Fruit fly (Drosophila melanogaster) whole organism, embryonic: Measurements from ENCODE around the gene CG12182.
A peak's percentile ranks its signal among the peaks of the same experiment; 100 is the strongest.

Source experiments
- Asciz ChIP-seq: fragments of 200-800 bp; sonication (Bioruptor generic); optimal IDR thresholded peaks from 2 replicates; lab custom pipeline; 2017; ENCODE audit warnings: missing biosample characterization, mild to moderate bottlenecking, missing genetic modification characterization, missing genetic modification reagents
- BtbVII ChIP-seq: fragments of 200-800 bp; sonication (Bioruptor generic); optimal IDR thresholded peaks from 3 replicates; lab custom pipeline; 2017; ENCODE audit warnings: missing biosample characterization, mild to moderate bottlenecking, missing genetic modification characterization
- CG10209 ChIP-seq: fragments of 200-800 bp; sonication (Bioruptor generic); optimal IDR thresholded peaks from 3 replicates; lab custom pipeline; 2017; ENCODE audit warnings: missing biosample characterization, mild to moderate bottlenecking, missing genetic modification characterization, missing genetic modification reagents
- CG10321 ChIP-seq: fragments of 200-800 bp; sonication (Bioruptor generic); IDR thresholded peaks from 2 replicates; pipeline ENCODE4 v1.3.6; 2022; ENCODE audit warnings: missing biosample characterization, missing genetic modification characterization
- CG10366 ChIP-seq: fragments of 200-800 bp; sonication (Bioruptor generic); IDR thresholded peaks from 2 replicates; pipeline ENCODE4 v1.3.6; 2022; ENCODE audit warnings: missing biosample characterization, missing genetic modification characterization
- CG10543 ChIP-seq: fragments of 200-800 bp; sonication (Bioruptor generic); optimal IDR thresholded peaks from 3 replicates; lab custom pipeline; 2017; ENCODE audit warnings: missing biosample characterization, mild to moderate bottlenecking, missing genetic modification characterization, moderate library complexity
- CG13624 ChIP-seq: fragments of 200-800 bp; sonication (Bioruptor generic); optimal IDR thresholded peaks from 2 replicates; lab custom pipeline; 2016; ENCODE audit warnings: missing biosample characterization, missing genetic modification characterization
- CG15269 ChIP-seq: fragments of 200-800 bp; sonication (Bioruptor generic); optimal IDR thresholded peaks from 2 replicates; lab custom pipeline; 2018; ENCODE audit warnings: missing biosample characterization, mild to moderate bottlenecking, missing genetic modification characterization, moderate library complexity
- CG17359 ChIP-seq: fragments of 200-800 bp; sonication (Bioruptor generic); optimal IDR thresholded peaks from 3 replicates; lab custom pipeline; 2018; ENCODE audit warnings: missing biosample characterization, mild to moderate bottlenecking, missing genetic modification characterization, moderate library complexity
- CG2116 ChIP-seq: fragments of 200-800 bp; sonication (Bioruptor generic); optimal IDR thresholded peaks from 3 replicates; lab custom pipeline; 2018; ENCODE audit warnings: missing biosample characterization, mild to moderate bottlenecking, missing genetic modification characterization
- CG30403 ChIP-seq: fragments of 200-800 bp; sonication (Bioruptor generic); optimal IDR thresholded peaks from 3 replicates; lab custom pipeline; 2016; ENCODE audit warnings: missing biosample characterization, missing genetic modification characterization
- CG30431 ChIP-seq: fragments of 200-800 bp; sonication (Bioruptor generic); optimal IDR thresholded peaks from 2 replicates; lab custom pipeline; 2017; ENCODE audit warnings: missing biosample characterization, missing genetic modification characterization
- CG3065 ChIP-seq: fragments of 200-800 bp; sonication (Bioruptor generic); optimal IDR thresholded peaks from 2 replicates; lab custom pipeline; 2016; ENCODE audit warnings: missing biosample characterization, missing genetic modification characterization
- CG31388 ChIP-seq: fragments of 200-800 bp; sonication (Bioruptor generic); optimal IDR thresholded peaks from 2 replicates; lab custom pipeline; 2016; ENCODE audit warnings: missing biosample characterization, missing genetic modification characterization
- CG34224 ChIP-seq: fragments of 200-800 bp; sonication (Bioruptor generic); IDR thresholded peaks from 3 replicates; pipeline ENCODE4 v1.3.6; 2022; ENCODE audit warnings: missing biosample characterization, missing genetic modification characterization; ENCODE audit not compliant: partially characterized antibody
- CG42726 ChIP-seq: fragments of 200-800 bp; sonication (Bioruptor generic); IDR thresholded peaks from 2 replicates; pipeline ENCODE4 v1.3.6; 2022; ENCODE audit warnings: missing biosample characterization, missing genetic modification characterization; ENCODE audit not compliant: partially characterized antibody
- CG7357 ChIP-seq: fragments of 200-800 bp; sonication (Bioruptor generic); IDR thresholded peaks from 3 replicates; pipeline ENCODE4 v1.3.6; 2022; ENCODE audit warnings: missing biosample characterization, missing genetic modification characterization
- CG8281 ChIP-seq: fragments of 200-800 bp; sonication (Bioruptor generic); optimal IDR thresholded peaks from 2 replicates; lab custom pipeline; 2018; ENCODE audit warnings: missing biosample characterization, mild to moderate bottlenecking, missing genetic modification characterization, moderate library complexity
- D19B ChIP-seq: fragments of 200-800 bp; sonication (Bioruptor generic); optimal IDR thresholded peaks from 2 replicates; lab custom pipeline; 2017; ENCODE audit warnings: missing biosample characterization, mild to moderate bottlenecking, missing genetic modification characterization
- Dll ChIP-seq: fragments of 200-800 bp; sonication (Bioruptor generic); IDR thresholded peaks from 4 replicates; pipeline ENCODE4 v1.3.6; 2022; ENCODE audit warnings: missing biosample characterization, missing genetic modification characterization; ENCODE audit not compliant: partially characterized antibody
- Dref ChIP-seq: fragments of 200-800 bp; sonication (Bioruptor generic); IDR thresholded peaks from 2 replicates; pipeline ENCODE4 v1.3.6; 2022; ENCODE audit warnings: missing biosample characterization, missing genetic modification characterization
- Ets97D ChIP-seq: fragments of 200-800 bp; sonication (Bioruptor generic); optimal IDR thresholded peaks from 3 replicates; lab custom pipeline; 2016; ENCODE audit warnings: missing biosample characterization, missing genetic modification characterization
- Fer1 ChIP-seq: fragments of 200-800 bp; sonication (Bioruptor generic); optimal IDR thresholded peaks from 2 replicates; lab custom pipeline; 2017; ENCODE audit warnings: missing biosample characterization, mild to moderate bottlenecking, missing genetic modification characterization
- Fer2 ChIP-seq: fragments of 200-800 bp; sonication (Bioruptor generic); optimal IDR thresholded peaks from 2 replicates; lab custom pipeline; 2018; ENCODE audit warnings: missing biosample characterization, mild to moderate bottlenecking, missing genetic modification characterization, moderate library complexity
- Gug ChIP-seq: fragments of 200-800 bp; sonication (Bioruptor generic); IDR thresholded peaks from 4 replicates; pipeline ENCODE4 v1.3.6; 2022; ENCODE audit warnings: missing biosample characterization, missing genetic modification characterization
- HLH3B ChIP-seq: fragments of 200-800 bp; sonication (Bioruptor generic); IDR thresholded peaks from 2 replicates; pipeline ENCODE4 v1.3.6; 2022; ENCODE audit warnings: missing biosample characterization, missing genetic modification characterization
- Mad ChIP-seq: fragments of 200-800 bp; sonication (Bioruptor generic); optimal IDR thresholded peaks from 2 replicates; lab custom pipeline; 2016; ENCODE audit warnings: missing biosample characterization, missing genetic modification characterization
- Nf-YC ChIP-seq: fragments of 200-800 bp; optimal IDR thresholded peaks from 3 replicates; lab custom pipeline; 2019; ENCODE audit warnings: missing biosample characterization, mild to moderate bottlenecking, missing genetic modification characterization, moderate library complexity
- Sry-β ChIP-seq: fragments of 200-800 bp; sonication (Bioruptor generic); optimal IDR thresholded peaks from 2 replicates; lab custom pipeline; 2018; ENCODE audit warnings: missing biosample characterization, mild to moderate bottlenecking, missing genetic modification characterization, moderate library complexity
- TFAM ChIP-seq: fragments of 200-800 bp; sonication (Bioruptor generic); optimal IDR thresholded peaks from 2 replicates; lab custom pipeline; 2017; ENCODE audit warnings: missing biosample characterization, missing genetic modification characterization, inconsistent platforms
- amos ChIP-seq: fragments of 200-800 bp; sonication (Bioruptor generic); IDR thresholded peaks from 2 replicates; pipeline ENCODE4 v1.3.6; 2022; ENCODE audit warnings: missing biosample characterization, missing genetic modification characterization; ENCODE audit not compliant: partially characterized antibody
- az2 ChIP-seq: fragments of 200-800 bp; sonication (Bioruptor generic); optimal IDR thresholded peaks from 3 replicates; lab custom pipeline; 2016; ENCODE audit warnings: missing biosample characterization, missing genetic modification characterization
- bsh ChIP-seq, 2 experiments: fragments of 200-800 bp; sonication (Bioruptor generic); optimal IDR thresholded peaks; 2 replicates each; lab custom pipeline; 2017 to 2018; ENCODE audit warnings: mild to moderate bottlenecking in 2 of 2, missing biosample characterization in 2 of 2, missing genetic modification characterization in 2 of 2, moderate library complexity in 1 of 2
- gce ChIP-seq: fragments of 200-800 bp; sonication (Bioruptor generic); IDR thresholded peaks from 3 replicates; pipeline ENCODE4 v1.3.6; 2022; ENCODE audit warnings: missing biosample characterization, missing genetic modification characterization
- klu ChIP-seq: fragments of 200-800 bp; sonication (Bioruptor generic); IDR thresholded peaks from 2 replicates; pipeline ENCODE4 v1.3.6; 2022; ENCODE audit warnings: missing biosample characterization, missing genetic modification characterization
- nerfin-2 ChIP-seq: fragments of 200-800 bp; sonication (Bioruptor generic); IDR thresholded peaks from 2 replicates; pipeline ENCODE4 v1.3.6; 2022; ENCODE audit warnings: missing biosample characterization, missing genetic modification characterization; ENCODE audit not compliant: partially characterized antibody
- nmo ChIP-seq: fragments of 200-800 bp; sonication (Bioruptor generic); optimal IDR thresholded peaks from 2 replicates; lab custom pipeline; 2018; ENCODE audit warnings: missing biosample characterization, mild to moderate bottlenecking, missing genetic modification characterization, moderate library complexity
- nom ChIP-seq: fragments of 200-800 bp; sonication (Bioruptor generic); optimal IDR thresholded peaks from 2 replicates; lab custom pipeline; 2017; ENCODE audit warnings: missing biosample characterization, missing genetic modification characterization, mild to moderate bottlenecking, moderate library complexity, missing genetic modification reagents
- pita ChIP-seq: fragments of 200-800 bp; sonication (Bioruptor generic); optimal IDR thresholded peaks from 2 replicates; lab custom pipeline; 2017; ENCODE audit warnings: missing biosample characterization, mild to moderate bottlenecking, missing genetic modification characterization
- pum ChIP-seq: fragments of 200-800 bp; sonication (Bioruptor generic); optimal IDR thresholded peaks from 2 replicates; lab custom pipeline; 2016; ENCODE audit warnings: missing biosample characterization, missing genetic modification characterization
- salm ChIP-seq: fragments of 200-800 bp; sonication (Bioruptor generic); optimal IDR thresholded peaks from 2 replicates; lab custom pipeline; 2018; ENCODE audit warnings: missing biosample characterization, mild to moderate bottlenecking, missing genetic modification characterization
- slp2 ChIP-seq: fragments of 200-800 bp; sonication (Bioruptor generic); optimal IDR thresholded peaks from 2 replicates; lab custom pipeline; 2016; ENCODE audit warnings: missing biosample characterization, missing genetic modification characterization
- so ChIP-seq: fragments of 200-800 bp; sonication (Bioruptor generic); IDR thresholded peaks from 3 replicates; pipeline ENCODE4 v1.3.6; 2022; ENCODE audit warnings: missing biosample characterization, missing genetic modification characterization
- sug ChIP-seq: fragments of 200-800 bp; optimal IDR thresholded peaks from 2 replicates; lab custom pipeline; 2019; ENCODE audit warnings: missing biosample characterization, mild to moderate bottlenecking, missing genetic modification characterization, moderate library complexity
- tx ChIP-seq: fragments of 200-800 bp; sonication (Bioruptor generic); optimal IDR thresholded peaks from 2 replicates; lab custom pipeline; 2016; ENCODE audit warnings: missing biosample characterization, missing genetic modification characterization
- vvl ChIP-seq: fragments of 200-800 bp; sonication (Bioruptor generic); IDR thresholded peaks from 2 replicates; pipeline ENCODE4 v1.3.6; 2022; ENCODE audit warnings: missing biosample characterization, missing genetic modification characterization
- zen2 ChIP-seq: fragments of 200-800 bp; sonication (Bioruptor generic); IDR thresholded peaks from 3 replicates; pipeline ENCODE4 v1.3.6; 2022; ENCODE audit warnings: missing biosample characterization, missing genetic modification characterization; ENCODE audit not compliant: partially characterized antibody

The CG12182 gene

DNA sequence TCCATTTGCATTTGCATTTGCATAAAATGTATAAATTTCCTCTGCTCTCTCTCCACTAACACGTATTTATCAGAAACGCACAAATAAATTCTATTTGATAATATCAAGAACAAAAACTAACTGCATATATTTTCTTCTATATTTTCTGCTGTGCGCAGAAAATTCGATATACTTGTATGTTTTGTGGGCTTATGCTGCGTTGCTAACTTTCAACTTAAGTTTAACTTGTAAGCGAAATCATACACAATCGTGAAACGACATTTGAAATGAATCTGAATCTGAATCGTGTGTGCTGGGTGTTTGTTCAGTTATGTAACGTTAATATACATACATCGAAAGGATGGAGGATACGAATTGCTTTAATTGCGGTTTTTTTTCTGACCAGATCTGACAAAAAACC lies 43.7 kb downstream of the CG12182 start:
- no peak for TF ChIP-seq Nf-YC
- TF ChIP-seq TFAM (GFP tag; lab: Kevin White, UChicago): no peak
- no peak for TF ChIP-seq gce (GFP tag; lab: Robert Waterston, UW)
- TF ChIP-seq CG30431: no peak
- no peak for TF ChIP-seq CG10321 (GFP tag; lab: Robert Waterston, UW)

DNA sequence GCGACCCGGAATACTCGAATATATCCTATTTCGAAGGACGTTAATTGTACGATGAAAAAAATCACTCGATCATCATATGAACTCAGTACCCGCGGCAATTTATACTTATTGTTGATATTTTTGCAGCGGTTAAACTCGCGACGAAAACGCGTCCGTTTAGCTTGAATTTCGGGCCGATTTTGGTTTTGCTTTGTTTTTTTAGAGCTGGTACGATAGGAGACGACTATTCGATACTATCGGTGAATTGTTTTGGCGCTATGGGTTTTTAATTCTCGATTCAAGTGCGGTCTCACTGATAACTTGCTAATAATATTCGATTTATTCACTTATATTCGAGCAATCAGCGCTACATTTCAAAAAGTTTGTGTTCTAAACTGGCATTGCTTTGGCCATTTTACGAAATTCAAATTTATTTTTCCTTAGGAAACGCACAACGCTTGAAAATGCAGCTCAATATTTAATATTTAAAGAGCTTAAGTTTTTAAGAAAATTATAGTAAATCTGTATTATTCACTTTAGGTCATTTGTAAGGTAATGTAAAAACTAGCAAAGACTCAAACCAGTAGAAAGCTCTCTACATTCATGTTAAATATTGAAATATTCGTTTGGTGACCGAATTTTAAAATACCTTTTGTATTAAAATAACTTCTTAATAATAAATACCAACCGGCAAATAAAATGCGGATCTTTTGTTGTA lies 45.1 kb downstream of the CG12182 start, which contains the start of gene Spn:
TSS of gene Spn (minus strand) at position 175 of the 697 bp plus-strand sequence.
- peak; percentile 54 for TF ChIP-seq Sry-β (GFP tag; lab: Kevin White, UChicago)
- TF ChIP-seq CG8281 (tag; lab: Kevin White, UChicago): no peak
- peak; percentile 0 for TF ChIP-seq CG17359 (tag; lab: Kevin White, UChicago)
- no peak for TF ChIP-seq tx
- TF ChIP-seq sug (tag; lab: Kevin White, UChicago): peak; percentile 39
- no peak for TF ChIP-seq pum (GFP tag; lab: Kevin White, UChicago)
- 0 out of 3 replicates have a peak, but pooled peaks have one; percentile 19 for TF ChIP-seq so (GFP tag; lab: Robert Waterston, UW)
- TF ChIP-seq bsh (GFP tag; optimal IDR thresholded peaks at IDR 0.05; lab: Kevin White, UChicago): peak in 1 of 2 experiments; percentile 24
- TF ChIP-seq Fer1: peak; percentile 24
- peak; percentile 76; the same call in 1 of the 2 replicates for TF ChIP-seq vvl (GFP tag; lab: Robert Waterston, UW)
- peak; percentile 18 for TF ChIP-seq Mad (GFP tag; lab: Kevin White, UChicago)
- peak; percentile 41 for TF ChIP-seq CG13624 (GFP tag; lab: Kevin White, UChicago)
- no peak for TF ChIP-seq CG15269 (tag; lab: Kevin White, UChicago)
- TF ChIP-seq CG7357: no peak
- TF ChIP-seq nom (GFP tag; lab: Kevin White, UChicago): peak; percentile 31
- TF ChIP-seq CG10366 (GFP tag; lab: Robert Waterston, UW): no peak
- peak; percentile 95 for TF ChIP-seq nerfin-2
- peak; percentile 6 for TF ChIP-seq Asciz (GFP tag; lab: Kevin White, UChicago)
- peak; percentile 50 for TF ChIP-seq salm
- TF ChIP-seq CG10209: no peak
- TF ChIP-seq Fer2: no peak
- no peak for TF ChIP-seq CG31388
- TF ChIP-seq Gug (GFP tag; lab: Robert Waterston, UW): no peak; the same call in 3 of the 4 replicates
- no peak for TF ChIP-seq CG10543 (GFP tag; lab: Kevin White, UChicago)
- peak; percentile 46 for TF ChIP-seq CG30403 (GFP tag; lab: Kevin White, UChicago)
- TF ChIP-seq BtbVII (GFP tag; lab: Kevin White, UChicago): no peak
- peak; percentile 98 for TF ChIP-seq CG42726 (GFP tag; lab: Robert Waterston, UW)
- no peak for TF ChIP-seq slp2 (GFP tag; lab: Kevin White, UChicago)
- TF ChIP-seq Dll (GFP tag; lab: Robert Waterston, UW): peak; percentile 97
- no peak for TF ChIP-seq HLH3B (GFP tag; lab: Robert Waterston, UW)
- peak; percentile 86 for TF ChIP-seq Dref (GFP tag; lab: Robert Waterston, UW)
- TF ChIP-seq klu: no peak; the same call in 1 of the 2 replicates
- no peak for TF ChIP-seq az2 (GFP tag; lab: Kevin White, UChicago)
- peak; percentile 98 for TF ChIP-seq CG34224 (GFP tag; lab: Robert Waterston, UW)
- TF ChIP-seq CG3065 (GFP tag; lab: Kevin White, UChicago): no peak
- no peak for TF ChIP-seq D19B
- TF ChIP-seq Ets97D (GFP tag; lab: Kevin White, UChicago): peak; percentile 79
- TF ChIP-seq zen2 (GFP tag; lab: Robert Waterston, UW): peak; percentile 99
- peak; percentile 80 for TF ChIP-seq CG2116 (GFP tag; lab: Kevin White, UChicago)
- peak; percentile 58 for TF ChIP-seq pita (GFP tag; lab: Kevin White, UChicago)
- TF ChIP-seq nmo (GFP tag; lab: Kevin White, UChicago): peak; percentile 70
- TF ChIP-seq amos: peak; percentile 99
